Worm (Caenorhabditis elegans) whole organism, L3 larva: ENCODE data around the gene irld-21.

Experiments used
- elt-2 ChIP-seq: sonication (generic microtip); optimal IDR thresholded peaks from 2 replicates; lab custom pipeline; 2016; ENCODE audit warnings: missing genetic modification reagents, mild to moderate bottlenecking, missing genetic modification characterization, missing compliant biosample characterization
- fkh-10 ChIP-seq: sonication (generic microtip); optimal IDR thresholded peaks from 2 replicates; lab custom pipeline; 2017; ENCODE audit warnings: missing biosample characterization, missing genetic modification reagents, missing genetic modification characterization
- mdl-1 ChIP-seq: fragments of 150-350 bp; optimal IDR thresholded peaks from 2 replicates; lab custom pipeline; 2014; ENCODE audit warnings: missing biosample characterization, missing genetic modification characterization
- nhr-237 ChIP-seq: fragments of 150-350 bp; optimal IDR thresholded peaks from 2 replicates; lab custom pipeline; 2014; ENCODE audit warnings: missing biosample characterization, missing genetic modification characterization
- snpc-4 ChIP-seq: fragments of 150-350 bp; optimal IDR thresholded peaks from 2 replicates; lab custom pipeline; 2014; ENCODE audit warnings: missing biosample characterization, missing genetic modification characterization

DNA sequence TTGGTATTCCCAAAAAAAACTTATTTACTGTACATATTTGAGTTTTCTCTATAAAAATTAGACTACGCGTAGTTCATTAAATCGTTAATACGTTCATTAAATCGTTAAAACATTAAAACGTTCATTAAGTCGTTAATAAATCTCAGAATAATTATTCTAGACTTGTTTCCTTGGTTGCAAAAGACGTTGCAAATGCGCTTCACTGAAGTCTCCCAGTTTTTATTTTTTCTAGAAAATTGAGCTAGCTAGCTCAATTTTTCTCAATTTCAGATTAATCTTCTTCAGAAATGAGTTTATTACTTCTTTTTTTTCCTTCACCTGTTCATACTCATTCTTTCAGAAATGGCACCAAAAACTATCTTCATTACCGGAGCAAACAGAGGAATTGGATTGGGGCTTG lies 22.8 kb upstream of the irld-21 start:
- TF ChIP-seq fkh-10 (GFP tag; lab: Kevin White, UChicago) = no peak
- TF ChIP-seq nhr-237 = no peak
- no peak for TF ChIP-seq mdl-1 (tag; lab: Kevin White, UChicago)
- TF ChIP-seq snpc-4 = no peak
- no peak for TF ChIP-seq elt-2 (tag; lab: Kevin White, UChicago)
